Worm (Caenorhabditis elegans) whole organism, early embryonic: ENCODE results near the gene scl-12.

Source experiments
- B0310.2 ChIP-seq: sonication (generic microtip); optimal IDR thresholded peaks from 2 replicates; lab custom pipeline; 2016; ENCODE audit warnings: mild to moderate bottlenecking, missing genetic modification characterization, missing compliant biosample characterization
- F13C5.2 ChIP-seq: sonication (generic microtip); optimal IDR thresholded peaks from 2 replicates; lab custom pipeline; 2017; ENCODE audit warnings: mild to moderate bottlenecking, missing genetic modification characterization, inconsistent platforms, missing compliant biosample characterization
- aly-1 ChIP-seq: sonication (generic microtip); optimal IDR thresholded peaks from 2 replicates; lab custom pipeline; 2016; ENCODE audit warnings: missing genetic modification characterization, missing compliant biosample characterization
- ama-1 ChIP-seq: fragments of 150-350 bp; optimal IDR thresholded peaks from 2 replicates; lab custom pipeline; 2014
- ets-7 ChIP-seq: sonication (generic microtip); optimal IDR thresholded peaks from 2 replicates; lab custom pipeline; 2016; ENCODE audit warnings: missing genotype, missing genetic modification characterization, missing compliant biosample characterization
- flt-1 ChIP-seq: fragments of 200-800 bp; sonication (Bioruptor generic); IDR thresholded peaks from 2 replicates; pipeline ENCODE4 v1.3.6; 2022; ENCODE audit warnings: missing genetic modification characterization, missing compliant biosample characterization
- scrt-1 ChIP-seq: fragments of 200-800 bp; sonication (Bioruptor generic); IDR thresholded peaks from 2 replicates; pipeline ENCODE4 v1.3.6; 2022; ENCODE audit warnings: missing genetic modification characterization, missing compliant biosample characterization
- sea-1 ChIP-seq: fragments of 200-800 bp; sonication (Bioruptor generic); conservative IDR thresholded peaks from 2 replicates; pipeline ENCODE4 v1.3.6; 2022; ENCODE audit warnings: missing genetic modification characterization, missing compliant biosample characterization

DNA sequence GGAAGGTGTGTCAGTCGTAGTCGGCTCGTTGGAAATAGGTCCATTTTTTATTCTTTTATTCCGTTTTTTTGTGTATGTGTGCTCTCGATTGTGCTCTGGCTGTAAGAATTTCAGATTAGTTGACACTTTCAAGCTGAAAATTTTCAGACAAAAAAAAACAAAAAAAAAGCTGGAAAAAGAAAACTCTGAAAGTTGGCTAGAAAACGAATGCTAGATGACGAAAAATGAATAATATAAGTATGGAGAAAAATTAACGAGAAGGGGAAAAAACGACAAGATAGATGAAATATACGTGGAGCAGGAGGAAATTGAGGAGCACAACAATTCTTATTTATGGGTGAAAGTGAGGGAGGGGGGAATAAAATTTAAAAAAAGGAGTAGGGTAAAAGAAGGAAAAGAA is 19.2 kb downstream of the scl-12 start, which contains the start of gene H10D18.5:
- TF ChIP-seq ama-1 (lab: Kevin White, UChicago) (no peak), scrt-1 (GFP tag; lab: Robert Waterston, UW) (no peak), B0310.2 (tag; lab: Kevin White, UChicago) (no peak), sea-1 (no peak), aly-1 (tag; lab: Kevin White, UChicago) (no peak), flt-1 (GFP tag; lab: Robert Waterston, UW) (no peak), ets-7 (tag; lab: Kevin White, UChicago) (no peak), F13C5.2 (tag; lab: Kevin White, UChicago) (no peak)
